Worm (Caenorhabditis elegans) whole organism, midembryonic: ENCODE data around the gene ZK666.14.

ENCODE experiments used
- T22C8.4 ChIP-seq: fragments of 200-800 bp; sonication (Bioruptor generic); IDR thresholded peaks from 2 replicates; pipeline ENCODE4 v1.3.6; 2022; ENCODE audit warnings: missing genetic modification characterization, missing compliant biosample characterization
- klf-2 ChIP-seq: fragments of 200-800 bp; sonication (Bioruptor generic); conservative IDR thresholded peaks from 2 replicates; pipeline ENCODE4 v1.3.6; 2022; ENCODE audit warnings: missing genetic modification reagents, missing genetic modification characterization, missing compliant biosample characterization
- ref-1 ChIP-seq: fragments of 200-800 bp; sonication (Bioruptor generic); conservative IDR thresholded peaks from 2 replicates; pipeline ENCODE4 v1.3.6; 2022; ENCODE audit warnings: missing genetic modification reagents, missing genetic modification characterization, missing compliant biosample characterization
- ztf-23 ChIP-seq: fragments of 200-800 bp; sonication (Bioruptor generic); IDR thresholded peaks from 2 replicates; pipeline ENCODE4 v1.3.6; 2022; ENCODE audit warnings: missing genetic modification reagents, missing genetic modification characterization, missing compliant biosample characterization

DNA sequence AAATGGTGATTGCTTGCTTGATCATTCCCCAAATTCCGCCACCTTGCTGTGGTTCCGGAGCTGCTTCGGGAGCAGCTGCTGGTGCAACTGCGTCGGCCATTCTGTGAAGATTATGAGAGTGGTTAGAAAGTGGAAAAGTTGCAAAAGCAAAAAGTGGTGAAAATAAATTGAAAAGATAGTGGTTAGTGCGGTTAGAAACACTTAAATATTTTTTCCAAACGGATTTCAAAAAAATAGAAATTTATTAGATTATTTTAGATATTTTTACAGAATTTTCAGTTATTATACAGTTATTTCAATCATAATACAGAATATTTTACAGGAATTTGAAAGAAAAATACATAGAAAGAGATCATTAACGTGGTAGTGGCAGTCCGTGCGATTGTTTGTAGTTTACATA lies 43.0 kb downstream of the ZK666.14 start, which contains the start of gene R166.2:
- no peak for TF ChIP-seq klf-2
- TF ChIP-seq T22C8.4, result no peak
- no peak for TF ChIP-seq ref-1 (GFP tag; lab: Robert Waterston, UW)
- no peak for TF ChIP-seq ztf-23
